Fruit fly (Drosophila melanogaster): ENCODE results near the gene Cpr72Ea.

Cpr72Ea gene

DNA sequence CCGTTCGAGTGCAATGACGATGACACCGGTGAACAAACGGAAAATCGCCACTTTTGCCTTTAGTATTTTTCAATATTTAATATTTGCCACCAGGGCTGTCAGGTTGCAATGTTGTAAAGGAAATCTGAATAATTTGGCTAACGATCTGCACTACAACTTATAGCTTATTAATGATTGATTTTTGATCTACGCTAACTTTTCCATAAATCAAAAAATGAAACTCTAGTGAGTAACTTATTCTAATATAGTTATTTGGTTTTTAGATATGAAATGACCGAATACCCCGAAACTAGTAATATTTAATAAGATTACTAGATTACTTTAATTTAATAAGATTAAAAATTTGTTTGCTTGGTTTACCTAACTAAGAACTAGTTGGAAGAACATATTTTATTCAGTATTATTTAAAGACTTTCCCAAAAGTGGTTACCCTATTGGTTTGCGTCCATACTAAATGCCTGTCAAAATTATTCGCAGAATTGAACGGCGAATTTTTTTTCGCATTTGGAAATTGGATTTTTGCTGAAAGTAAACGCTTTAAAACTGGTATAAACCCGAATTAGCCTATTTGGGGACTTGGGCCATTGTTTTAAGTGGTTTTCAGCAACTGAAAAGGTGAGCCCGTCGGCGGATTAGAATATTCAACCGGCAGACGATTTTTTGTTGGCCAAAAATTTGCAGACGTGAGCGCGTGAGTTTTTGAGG lies 23.6 kb downstream of the Cpr72Ea start, which contains the start of the genes Agpat3 and RAF2:
TSS of gene Agpat3 (minus strand) at position 78 of the 705 bp plus-strand sequence.
TSS of gene RAF2 (plus strand) at position 448 of the 705 bp plus-strand sequence.
- TF ChIP-seq woc (GFP tag; optimal IDR thresholded peaks at IDR 0.05) (peak; percentile 3), Dif (GFP tag; optimal IDR thresholded peaks at IDR 0.05; ENCODE audit: partially characterized antibody) (no peak), br (GFP tag; optimal IDR thresholded peaks at IDR 0.05) (no peak), h (GFP tag; optimal IDR thresholded peaks at IDR 0.05) (no peak), HLH106 (tag; optimal IDR thresholded peaks at IDR 0.05) (peak; percentile 68), foxo (GFP tag; optimal IDR thresholded peaks at IDR 0.05) (peak in 1 of 2 experiments; percentile 46), tai (GFP tag; optimal IDR thresholded peaks at IDR 0.05) (no peak), N (GFP tag; optimal IDR thresholded peaks at IDR 0.05) (no peak), pan (optimal IDR thresholded peaks at IDR 0.05) (no peak), Hnf4 (GFP tag; optimal IDR thresholded peaks at IDR 0.05) (no peak), Mio (GFP tag; optimal IDR thresholded peaks at IDR 0.05) (no peak), Rel (GFP tag; optimal IDR thresholded peaks at IDR 0.05) (no peak), Rel (tag; optimal IDR thresholded peaks at IDR 0.05) (no peak), usp (GFP tag; optimal IDR thresholded peaks at IDR 0.05) (no peak), Hr83 (GFP tag; optimal IDR thresholded peaks at IDR 0.05; ENCODE audit: poor library complexity, severe bottlenecking) (peak; percentile 55), Hr78 (GFP tag; optimal IDR thresholded peaks at IDR 0.05) (no peak), sv (GFP tag; optimal IDR thresholded peaks at IDR 0.05) (no peak), Myc (optimal IDR thresholded peaks at IDR 0.05) (no peak), Jra (GFP tag; optimal IDR thresholded peaks at IDR 0.05) (no peak), CG32264 (GFP tag; optimal IDR thresholded peaks at IDR 0.05) (no peak), Sp1 (GFP tag; optimal IDR thresholded peaks at IDR 0.05) (peak; percentile 8), Vsx2 (GFP tag; optimal IDR thresholded peaks at IDR 0.05; ENCODE audit: partially characterized antibody) (no peak), CrebA (GFP tag; optimal IDR thresholded peaks at IDR 0.05; ENCODE audit: borderline replicate concordance) (no peak), lola (GFP tag; optimal IDR thresholded peaks at IDR 0.05) (no peak), fru (GFP tag; optimal IDR thresholded peaks at IDR 0.05) (no peak), ey (GFP tag; optimal IDR thresholded peaks at IDR 0.05) (peak; percentile 26), GATAd (GFP tag; optimal IDR thresholded peaks at IDR 0.05) (no peak), brk (GFP tag; optimal IDR thresholded peaks at IDR 0.05) (no peak), Abd-B (GFP tag; optimal IDR thresholded peaks at IDR 0.05) (no peak), dsf (GFP tag; optimal IDR thresholded peaks at IDR 0.05; ENCODE audit: borderline replicate concordance) (no peak), CG9705 (GFP tag; optimal IDR thresholded peaks at IDR 0.05) (no peak), rgr (GFP tag; optimal IDR thresholded peaks at IDR 0.05) (no peak), psq (GFP tag; optimal IDR thresholded peaks at IDR 0.05) (peak; percentile 10), Dfd (GFP tag; optimal IDR thresholded peaks at IDR 0.05) (no peak), dl (GFP tag; optimal IDR thresholded peaks at IDR 0.05; ENCODE audit: insufficient read depth in 1 of 2, partially characterized antibody in 2 of 2) (no peak), jim (GFP tag; optimal IDR thresholded peaks at IDR 0.05) (peak; percentile 67), OdsH (GFP tag; optimal IDR thresholded peaks at IDR 0.05) (no peak), sage (GFP tag; optimal IDR thresholded peaks at IDR 0.05) (no peak), dmrt93B (GFP tag; optimal IDR thresholded peaks at IDR 0.05) (no peak)

DNA sequence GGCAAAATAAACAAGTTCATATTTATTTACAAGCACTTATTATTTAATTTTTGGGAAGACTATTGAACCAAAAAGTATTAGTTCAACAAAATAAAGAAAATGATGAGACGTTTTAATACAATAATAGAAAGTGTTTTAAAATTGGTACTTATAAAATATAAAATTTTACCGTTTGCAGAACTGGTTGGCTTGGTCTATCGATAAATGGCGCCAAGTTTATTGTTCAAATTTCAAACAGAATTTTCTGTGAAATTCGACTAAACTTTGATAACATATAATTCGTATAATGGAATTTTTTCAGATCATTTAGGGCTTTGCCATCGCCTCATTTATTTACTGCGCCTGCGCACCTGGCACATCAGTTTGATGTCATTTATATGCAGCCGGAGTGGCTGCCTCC lies 28.4 kb downstream of the Cpr72Ea start:
- no peak for TF ChIP-seq ey (GFP tag; optimal IDR thresholded peaks at IDR 0.05)
- TF ChIP-seq Jra (GFP tag; optimal IDR thresholded peaks at IDR 0.05) = no peak
- no peak for TF ChIP-seq woc (GFP tag; optimal IDR thresholded peaks at IDR 0.05)
- TF ChIP-seq Vsx2 (GFP tag; optimal IDR thresholded peaks at IDR 0.05; ENCODE audit: partially characterized antibody) = no peak
- TF ChIP-seq dl (GFP tag; optimal IDR thresholded peaks at IDR 0.05; ENCODE audit: insufficient read depth in 1 of 2, partially characterized antibody in 2 of 2) = no peak
- TF ChIP-seq Dfd (GFP tag; optimal IDR thresholded peaks at IDR 0.05) = no peak
- TF ChIP-seq br (GFP tag; optimal IDR thresholded peaks at IDR 0.05) = no peak
